Worm (Caenorhabditis elegans): ENCODE data around the gene nhr-52.

DNA sequence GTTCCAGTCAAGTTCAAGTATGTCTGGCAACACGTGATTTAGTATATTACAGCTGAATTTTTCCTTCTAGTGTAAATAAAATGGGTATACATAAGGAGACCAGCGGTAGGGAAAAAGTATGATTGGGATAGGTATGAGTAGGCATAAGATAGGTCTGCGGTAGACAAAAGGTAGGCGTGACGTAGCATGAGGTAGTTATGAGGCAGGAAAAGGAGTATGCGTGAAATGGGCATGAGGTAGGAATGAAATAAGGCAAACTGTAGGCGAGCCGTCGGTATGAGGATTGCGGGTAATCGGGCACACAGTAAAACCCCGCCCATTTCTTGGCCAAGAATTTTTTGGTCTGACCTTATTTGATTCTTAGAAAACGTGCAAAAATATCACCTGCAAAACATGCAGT, 44.1 kb downstream of the nhr-52 start:
- no peak for TF ChIP-seq aly-1 (tag; optimal IDR thresholded peaks at IDR 0.05)
- no peak for TF ChIP-seq tbx-11 (GFP tag; IDR thresholded peaks at IDR 0.05)
